Worm (Caenorhabditis elegans) whole organism, midembryonic: ENCODE data around the gene ints-7.

Experiments used
- flt-1 ChIP-seq: fragments of 200-800 bp; sonication (Bioruptor generic); IDR thresholded peaks from 2 replicates; pipeline ENCODE4 v1.3.6; 2022; ENCODE audit warnings: missing genetic modification characterization, missing compliant biosample characterization
- ref-1 ChIP-seq: fragments of 200-800 bp; sonication (Bioruptor generic); conservative IDR thresholded peaks from 2 replicates; pipeline ENCODE4 v1.3.6; 2022; ENCODE audit warnings: missing genetic modification reagents, missing genetic modification characterization, missing compliant biosample characterization

ce11 chrII:11596157-11596740 lies 13.6 kb downstream of the ints-7 start:
- TF ChIP-seq ref-1 (GFP tag; lab: Robert Waterston, UW) (no peak), flt-1 (GFP tag; lab: Robert Waterston, UW) (no peak)
